Fruit fly (Drosophila melanogaster): Measurements from ENCODE around the gene CG43342.

CG43342 gene

dm6 chr3R:22389614-22390013 is 8.5 kb downstream of the CG43342 start, which contains the start of the genes CAH8 and CG7059:
Gene CAH8 (minus strand): TSS chr3R:22389714.
Gene CG7059 (plus strand): TSS chr3R:22389780.
- TF ChIP-seq CG6808 (GFP tag; optimal IDR thresholded peaks at IDR 0.05), result no peak
- no peak for TF ChIP-seq fkh (GFP tag; optimal IDR thresholded peaks at IDR 0.05)
- no peak for TF ChIP-seq CG15336 (GFP tag; IDR thresholded peaks at IDR 0.05)
- TF ChIP-seq CG8119 (GFP tag; IDR thresholded peaks at IDR 0.05), result no peak
- TF ChIP-seq fd59A (GFP tag; optimal IDR thresholded peaks at IDR 0.05), result no peak
- TF ChIP-seq dac (GFP tag; optimal IDR thresholded peaks at IDR 0.05), result no peak
- no peak for TF ChIP-seq CG32006 (GFP tag; optimal IDR thresholded peaks at IDR 0.05)
- TF ChIP-seq CG3032 (tag; optimal IDR thresholded peaks at IDR 0.05), result no peak
- TF ChIP-seq Sox15 (GFP tag; optimal IDR thresholded peaks at IDR 0.05), result no peak
- TF ChIP-seq vri (GFP tag; optimal IDR thresholded peaks at IDR 0.05), result no peak

- TF ChIP-seq CG10669 (GFP tag; optimal IDR thresholded peaks at IDR 0.05) (no peak), CG6854 (GFP tag; optimal IDR thresholded peaks at IDR 0.05) (no peak), CG1621 (tag; optimal IDR thresholded peaks at IDR 0.05) (no peak), CG3919 (GFP tag; optimal IDR thresholded peaks at IDR 0.05) (no peak), CG6163 (GFP tag; IDR thresholded peaks at IDR 0.05) (no peak), CG34406 (GFP tag; optimal IDR thresholded peaks at IDR 0.05) (no peak), lz (GFP tag; optimal IDR thresholded peaks at IDR 0.05) (no peak), Eip78C (GFP tag) (no peak), CG10631 (GFP tag; optimal IDR thresholded peaks at IDR 0.05) (no peak), fd59A (GFP tag; optimal IDR thresholded peaks at IDR 0.05) (no peak), fkh (GFP tag; optimal IDR thresholded peaks at IDR 0.05) (no peak), Gug (GFP tag; IDR thresholded peaks at IDR 0.05) (no peak), Ets96B (tag; optimal IDR thresholded peaks at IDR 0.05) (no peak), CG6276 (GFP tag; optimal IDR thresholded peaks at IDR 0.05) (no peak), eg (GFP tag; IDR thresholded peaks at IDR 0.05) (no peak), Hr38 (GFP tag; optimal IDR thresholded peaks at IDR 0.05) (no peak)
Observed at dm6 chr3R:22390109-22390508, 9.0 kb downstream of the CG43342 start.

- no peak for TF ChIP-seq dac (GFP tag; optimal IDR thresholded peaks at IDR 0.05)
- TF ChIP-seq fkh (GFP tag; optimal IDR thresholded peaks at IDR 0.05), result no peak
- TF ChIP-seq Ets21C (GFP tag; optimal IDR thresholded peaks at IDR 0.05), result no peak
- no peak for TF ChIP-seq Sox15 (GFP tag; optimal IDR thresholded peaks at IDR 0.05)
- no peak for TF ChIP-seq CG3032 (tag; optimal IDR thresholded peaks at IDR 0.05)
- no peak for TF ChIP-seq vri (GFP tag; optimal IDR thresholded peaks at IDR 0.05)
- TF ChIP-seq CG11762 (GFP tag; optimal IDR thresholded peaks at IDR 0.05; ENCODE audit: insufficient read depth), result no peak
- TF ChIP-seq spab (GFP tag; optimal IDR thresholded peaks at IDR 0.05), result no peak
- no peak for TF ChIP-seq achi (GFP tag; optimal IDR thresholded peaks at IDR 0.05)
- TF ChIP-seq Eip75B (GFP tag; optimal IDR thresholded peaks at IDR 0.05), result no peak
- TF ChIP-seq Eip93F (GFP tag; optimal IDR thresholded peaks at IDR 0.05), result no peak
- no peak for TF ChIP-seq CG6808 (GFP tag; optimal IDR thresholded peaks at IDR 0.05)
- TF ChIP-seq CG8319 (GFP tag; optimal IDR thresholded peaks at IDR 0.05), result no peak
- TF ChIP-seq OdsH (GFP tag; optimal IDR thresholded peaks at IDR 0.05), result no peak
- no peak for TF ChIP-seq CG7368 (GFP tag; optimal IDR thresholded peaks at IDR 0.05)
- no peak for TF ChIP-seq Eip78C (GFP tag)
- no peak for TF ChIP-seq lz (GFP tag; optimal IDR thresholded peaks at IDR 0.05)
- TF ChIP-seq CG6792 (GFP tag; optimal IDR thresholded peaks at IDR 0.05), result no peak
- TF ChIP-seq CG34406 (GFP tag; optimal IDR thresholded peaks at IDR 0.05), result no peak
- no peak for TF ChIP-seq pdm3 (GFP tag; optimal IDR thresholded peaks at IDR 0.05)
Observed at dm6 chr3R:22394004-22394403, 12.9 kb downstream of the CG43342 start, which contains the start of gene CG13857. Gene CG13857 (minus strand): TSS chr3R:22394104.

DNA sequence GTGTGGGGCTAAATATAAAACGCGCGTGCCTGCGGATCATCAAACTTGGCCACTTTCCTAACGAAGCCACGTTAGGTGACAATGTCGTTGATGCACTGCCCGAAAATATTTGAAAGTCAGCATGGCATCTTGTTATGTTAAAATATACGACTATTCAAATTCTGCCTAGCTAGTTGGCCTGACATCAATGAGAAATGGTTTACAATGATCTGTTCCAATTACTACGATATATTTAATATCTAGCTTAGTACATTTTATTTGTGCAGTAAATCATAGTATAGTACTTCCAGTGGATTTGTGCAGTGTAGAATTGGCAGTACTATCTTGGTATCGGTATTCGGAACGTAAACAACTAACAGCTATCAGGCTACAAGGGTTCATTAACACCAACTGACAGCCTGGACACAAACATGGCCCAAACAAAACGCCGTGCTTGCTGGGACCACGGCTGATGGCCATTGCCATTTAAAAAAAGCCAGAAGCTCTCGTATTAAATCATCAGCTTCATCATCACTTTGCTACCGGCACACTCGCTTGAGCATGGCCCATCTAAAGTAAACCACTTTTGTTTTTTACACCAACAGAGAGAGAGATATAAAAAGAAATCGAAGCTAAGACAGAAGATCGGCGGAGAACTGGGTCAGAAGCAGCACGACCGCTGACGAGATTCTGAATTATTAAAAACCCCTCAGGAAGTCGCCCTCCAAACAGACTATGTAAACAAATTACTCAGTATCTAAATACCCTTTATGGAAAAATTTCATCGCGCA is 14.5 kb downstream of the CG43342 start:
- TF ChIP-seq eg (GFP tag; IDR thresholded peaks at IDR 0.05) (no peak), CG34406 (GFP tag; optimal IDR thresholded peaks at IDR 0.05) (no peak), CG31627 (GFP tag; optimal IDR thresholded peaks at IDR 0.05) (no peak), vri (GFP tag; optimal IDR thresholded peaks at IDR 0.05) (no peak), fkh (GFP tag; optimal IDR thresholded peaks at IDR 0.05) (no peak), CG8119 (GFP tag; IDR thresholded peaks at IDR 0.05) (peak; percentile 41; the same call in 1 of the 3 replicates), Eip78C (GFP tag) (peak; percentile 73), acj6 (GFP tag; optimal IDR thresholded peaks at IDR 0.05) (no peak), Gug (GFP tag; IDR thresholded peaks at IDR 0.05) (peak; percentile 31; the same call in 1 of the 2 replicates), topi (GFP tag; optimal IDR thresholded peaks at IDR 0.05) (no peak), CG15336 (GFP tag; IDR thresholded peaks at IDR 0.05) (0 out of 2 replicates have a peak, but pooled peaks have one; percentile 15), CG8632 (GFP tag; optimal IDR thresholded peaks at IDR 0.05) (no peak), svp (GFP tag) (no peak), net (GFP tag; optimal IDR thresholded peaks at IDR 0.05) (no peak), dsx (GFP tag; optimal IDR thresholded peaks at IDR 0.05; ENCODE audit: poor library complexity, severe bottlenecking) (peak; percentile 5), CG3919 (GFP tag; optimal IDR thresholded peaks at IDR 0.05) (peak; percentile 19), pdm3 (GFP tag; optimal IDR thresholded peaks at IDR 0.05) (peak; percentile 18), Lpt (GFP tag; optimal IDR thresholded peaks at IDR 0.05) (peak; percentile 5), Hr39 (GFP tag; optimal IDR thresholded peaks at IDR 0.05) (no peak)
